Fruit fly (Drosophila melanogaster) whole organism, embryonic: ENCODE measurements around the gene CG9498.

Source experiments
- CG10959 ChIP-seq: fragments of 200-800 bp; sonication (Bioruptor generic); IDR thresholded peaks from 2 replicates; pipeline ENCODE4 v1.3.6; 2022; ENCODE audit warnings: missing biosample characterization, missing genetic modification characterization
- CG14860 ChIP-seq: fragments of 200-800 bp; sonication (Bioruptor generic); IDR thresholded peaks from 3 replicates; pipeline ENCODE4 v1.3.6; 2022; ENCODE audit warnings: missing biosample characterization, missing genetic modification characterization; ENCODE audit not compliant: partially characterized antibody
- CG3163 ChIP-seq: fragments of 200-800 bp; sonication (Bioruptor generic); optimal IDR thresholded peaks from 3 replicates; lab custom pipeline; 2016; ENCODE audit warnings: missing biosample characterization, missing genetic modification characterization
- CG4424 ChIP-seq: fragments of 200-800 bp; sonication (Bioruptor generic); optimal IDR thresholded peaks from 3 replicates; lab custom pipeline; 2016; ENCODE audit warnings: missing biosample characterization, missing genetic modification characterization
- Poxn ChIP-seq: fragments of 200-800 bp; sonication (Bioruptor generic); IDR thresholded peaks from 2 replicates; pipeline ENCODE4 v1.3.6; 2022; ENCODE audit warnings: missing biosample characterization, missing genetic modification characterization
- cg ChIP-seq: fragments of 200-800 bp; sonication (Bioruptor generic); optimal IDR thresholded peaks from 3 replicates; lab custom pipeline; 2019; ENCODE audit warnings: missing biosample characterization, mild to moderate bottlenecking, missing genetic modification characterization, moderate library complexity
- mirr ChIP-seq: fragments of 200-800 bp; sonication (Bioruptor generic); optimal IDR thresholded peaks from 3 replicates; lab custom pipeline; 2018; ENCODE audit warnings: missing biosample characterization, mild to moderate bottlenecking, missing genetic modification characterization
- shn ChIP-seq: fragments of 200-800 bp; sonication (Bioruptor generic); optimal IDR thresholded peaks from 3 replicates; lab custom pipeline; 2016; ENCODE audit warnings: missing biosample characterization, missing genetic modification characterization
- slou ChIP-seq: fragments of 200-800 bp; sonication (Bioruptor generic); optimal IDR thresholded peaks from 3 replicates; lab custom pipeline; 2016; ENCODE audit warnings: missing biosample characterization, missing genetic modification characterization
- z ChIP-seq: fragments of 200-800 bp; sonication (Bioruptor generic); IDR thresholded peaks from 3 replicates; pipeline ENCODE4 v1.3.6; 2022; ENCODE audit warnings: missing biosample characterization, missing genetic modification characterization

DNA sequence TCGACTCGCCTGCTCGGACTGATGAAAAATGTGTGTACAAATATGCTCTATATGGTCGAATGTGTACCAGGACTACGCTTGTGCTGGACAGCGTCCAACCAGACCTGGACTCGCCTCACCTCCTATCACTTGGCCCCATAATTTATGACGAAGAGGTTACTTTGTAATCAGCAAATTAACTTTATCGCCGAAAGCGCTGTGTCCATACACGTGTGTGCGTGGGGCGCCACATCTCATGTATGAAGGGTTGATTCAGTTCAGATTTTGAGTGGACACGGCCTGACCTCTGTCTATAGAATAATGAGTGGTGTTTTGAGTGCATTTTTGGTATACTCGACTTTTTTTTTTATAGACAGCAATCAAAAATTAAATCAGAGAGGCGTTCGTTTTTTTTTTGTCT lies 9.2 kb upstream of the CG9498 start:
- TF ChIP-seq cg (GFP tag; lab: Kevin White, UChicago) (no peak), z (no peak), slou (GFP tag; lab: Kevin White, UChicago) (no peak), CG10959 (GFP tag; lab: Robert Waterston, UW) (no peak), CG14860 (GFP tag; lab: Robert Waterston, UW) (no peak), Poxn (GFP tag; lab: Robert Waterston, UW) (no peak), shn (GFP tag; lab: Kevin White, UChicago) (no peak), mirr (GFP tag; lab: Kevin White, UChicago) (no peak), CG3163 (GFP tag; lab: Kevin White, UChicago) (no peak), CG4424 (GFP tag; lab: Kevin White, UChicago) (no peak)
